Worm (Caenorhabditis elegans) whole organism, mixed stage, embryonic: Measurements from ENCODE around the gene ZK757.2.
A peak's percentile ranks its signal among the peaks of the same experiment; 100 is the strongest.

Experiments
- blmp-1 ChIP-seq: fragments of 150-350 bp; optimal IDR thresholded peaks from 2 replicates; lab custom pipeline; 2014; ENCODE audit warnings: missing biosample characterization, missing genetic modification characterization
- ceh-39 ChIP-seq: fragments of 150-350 bp; optimal IDR thresholded peaks from 2 replicates; lab custom pipeline; 2014; ENCODE audit warnings: missing biosample characterization, missing genetic modification characterization
- ceh-43 ChIP-seq: fragments of 200-800 bp; sonication (Bioruptor generic); optimal IDR thresholded peaks from 2 replicates; lab custom pipeline; 2018; ENCODE audit warnings: mild to moderate bottlenecking, missing genetic modification characterization, moderate library complexity, missing compliant biosample characterization
- ces-1 ChIP-seq: fragments of 150-350 bp; optimal IDR thresholded peaks from 2 replicates; lab custom pipeline; 2014; ENCODE audit warnings: missing biosample characterization, missing genetic modification reagents, missing genetic modification characterization
- cnd-1 ChIP-seq: fragments of 200-800 bp; sonication (Bioruptor generic); optimal IDR thresholded peaks from 2 replicates; lab custom pipeline; 2018; ENCODE audit warnings: mild to moderate bottlenecking, missing genetic modification characterization, missing compliant biosample characterization
- drap-1 ChIP-seq: fragments of 200-800 bp; sonication (Bioruptor generic); optimal IDR thresholded peaks from 3 replicates; lab custom pipeline; 2018; ENCODE audit warnings: mild to moderate bottlenecking, missing genetic modification characterization, missing compliant biosample characterization
- elt-1 ChIP-seq: sonication (generic microtip); optimal IDR thresholded peaks from 2 replicates; lab custom pipeline; 2017; ENCODE audit warnings: missing genetic modification characterization, mild to moderate bottlenecking, missing compliant biosample characterization, antibody characterized with exemption, moderate library complexity, borderline replicate concordance; ENCODE audit not compliant: insufficient read depth
- hlh-1 ChIP-seq: fragments of 150-350 bp; optimal IDR thresholded peaks from 2 replicates; lab custom pipeline; 2014; ENCODE audit warnings: missing biosample characterization, missing genetic modification reagents, missing genetic modification characterization
- lin-13 ChIP-seq: fragments of 150-350 bp; optimal IDR thresholded peaks from 2 replicates; lab custom pipeline; 2014; ENCODE audit warnings: missing biosample characterization, missing genetic modification characterization
- lsy-2 ChIP-seq: fragments of 150-350 bp; optimal IDR thresholded peaks from 2 replicates; lab custom pipeline; 2014; ENCODE audit warnings: missing biosample characterization, missing genetic modification characterization
- mab-5 ChIP-seq: fragments of 150-350 bp; optimal IDR thresholded peaks from 2 replicates; lab custom pipeline; 2014; ENCODE audit warnings: missing biosample characterization, missing genetic modification characterization
- mep-1 ChIP-seq: fragments of 150-350 bp; optimal IDR thresholded peaks from 2 replicates; lab custom pipeline; 2017; ENCODE audit warnings: missing biosample characterization, missing genetic modification reagents, missing genetic modification characterization, inconsistent platforms
- mls-2 ChIP-seq: sonication (generic microtip); optimal IDR thresholded peaks from 2 replicates; lab custom pipeline; 2016; ENCODE audit warnings: mild to moderate bottlenecking, missing genetic modification characterization, moderate library complexity, missing compliant biosample characterization
- nhr-12 ChIP-seq: fragments of 150-350 bp; optimal IDR thresholded peaks from 2 replicates; lab custom pipeline; 2014; ENCODE audit warnings: missing biosample characterization, missing genetic modification characterization
- nhr-2 ChIP-seq: fragments of 150-350 bp; optimal IDR thresholded peaks from 2 replicates; lab custom pipeline; 2014; ENCODE audit warnings: missing biosample characterization, missing genetic modification characterization
- nhr-237 ChIP-seq: fragments of 150-350 bp; optimal IDR thresholded peaks from 2 replicates; lab custom pipeline; 2014; ENCODE audit warnings: missing biosample characterization, missing genetic modification characterization
- nhr-28 ChIP-seq: fragments of 150-350 bp; optimal IDR thresholded peaks from 2 replicates; lab custom pipeline; 2014; ENCODE audit warnings: missing biosample characterization, missing genetic modification characterization
- nhr-76 ChIP-seq: sonication (generic microtip); optimal IDR thresholded peaks from 2 replicates; lab custom pipeline; 2017; ENCODE audit warnings: missing biosample characterization, missing genetic modification characterization
- pha-4 ChIP-seq: fragments of 150-350 bp; optimal IDR thresholded peaks from 2 replicates; lab custom pipeline; 2018; ENCODE audit warnings: missing biosample characterization, missing genetic modification reagents, missing genetic modification characterization
- snpc-4 ChIP-seq: fragments of 150-350 bp; optimal IDR thresholded peaks from 2 replicates; lab custom pipeline; 2014; ENCODE audit warnings: missing biosample characterization, missing genetic modification characterization
- sptf-1 ChIP-seq: sonication (generic microtip); optimal IDR thresholded peaks from 2 replicates; lab custom pipeline; 2017; ENCODE audit warnings: mild to moderate bottlenecking, missing genetic modification characterization, moderate library complexity, missing compliant biosample characterization
- tbx-8 ChIP-seq: fragments of 200-800 bp; sonication (Bioruptor generic); optimal IDR thresholded peaks from 2 replicates; lab custom pipeline; 2018; ENCODE audit warnings: mild to moderate bottlenecking, missing genetic modification characterization, moderate library complexity, missing compliant biosample characterization
- unc-120 ChIP-seq: sonication (generic microtip); optimal IDR thresholded peaks from 2 replicates; lab custom pipeline; 2017; ENCODE audit warnings: missing genetic modification characterization, missing compliant biosample characterization; ENCODE audit not compliant: poor library complexity, severe bottlenecking
- unc-62 ChIP-seq: fragments of 150-350 bp; optimal IDR thresholded peaks from 2 replicates; lab custom pipeline; 2014; ENCODE audit warnings: missing biosample characterization, missing genetic modification reagents, missing genetic modification characterization
- zip-8 ChIP-seq: fragments of 150-350 bp; optimal IDR thresholded peaks from 2 replicates; lab custom pipeline; 2014; ENCODE audit warnings: missing biosample characterization, missing genetic modification characterization
- ztf-11 ChIP-seq: fragments of 150-350 bp; optimal IDR thresholded peaks from 2 replicates; lab custom pipeline; 2014; ENCODE audit warnings: missing biosample characterization, missing genetic modification characterization

The ZK757.2 gene

DNA sequence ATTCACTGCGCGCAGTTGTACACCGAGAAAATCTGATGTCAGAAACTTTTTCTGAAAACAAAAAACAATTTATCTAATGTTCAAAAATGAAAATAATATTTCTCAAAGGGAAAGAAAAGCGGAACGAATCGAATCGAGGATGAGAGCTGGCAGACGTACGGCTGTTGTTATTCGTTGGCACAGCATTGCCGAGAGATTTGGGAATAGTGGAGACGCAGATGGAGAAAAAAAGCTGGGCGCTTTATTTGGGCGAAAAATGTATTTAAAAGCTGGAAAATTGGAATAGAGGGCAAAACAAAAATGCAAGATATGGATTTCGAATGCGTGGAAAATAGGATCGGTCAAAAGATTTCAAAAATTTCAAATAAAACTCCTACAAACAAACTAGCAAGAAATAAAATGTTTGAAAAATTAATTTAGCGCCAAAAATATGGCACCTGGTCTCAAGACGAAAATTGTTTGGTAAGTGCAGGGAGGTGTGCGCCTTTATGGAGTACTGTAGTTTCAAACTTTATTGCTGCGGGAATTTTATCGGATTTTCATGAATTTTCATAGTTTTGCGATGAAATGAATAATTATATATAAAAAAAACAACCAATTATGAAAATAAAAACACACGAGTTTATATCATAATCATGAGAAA is 19.5 kb downstream of the ZK757.2 start, which contains the start of gene gpdh-2:
gpdh-2 (minus strand) TSS at position 51 of the 643 bp plus-strand sequence.
- TF ChIP-seq nhr-76 (tag; lab: Kevin White, UChicago) (no peak), hlh-1 (tag; lab: Kevin White, UChicago) (peak; percentile 48), tbx-8 (GFP tag; lab: Kevin White, UChicago) (no peak), unc-120 (tag; lab: Kevin White, UChicago) (peak; percentile 53), nhr-2 (no peak)
- TF ChIP-seq, all 35 proteins: peak for 2

DNA sequence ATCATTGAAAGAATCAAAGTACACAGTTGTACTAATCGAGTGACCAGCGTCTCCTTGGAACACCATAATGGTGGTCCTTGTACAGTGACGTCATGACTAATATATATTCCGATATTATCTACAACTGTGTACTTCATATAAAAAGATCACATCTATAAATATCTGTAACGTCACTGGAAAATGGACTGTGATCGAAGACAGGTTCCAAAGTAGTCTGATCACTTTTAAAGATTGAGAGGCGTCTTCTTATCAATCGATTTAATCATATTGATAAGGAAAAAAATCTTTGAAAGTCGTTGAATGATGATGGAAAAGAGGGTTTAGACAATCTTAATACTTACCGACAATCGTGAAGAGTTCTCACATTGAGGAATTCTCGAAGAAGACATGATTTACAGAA is 20.7 kb downstream of the ZK757.2 start:
- TF ChIP-seq snpc-4 (no peak), unc-62 (no peak), blmp-1 (tag; lab: Kevin White, UChicago) (no peak), elt-1 (tag; lab: Kevin White, UChicago) (peak; percentile 95)
- TF ChIP-seq, all 35 proteins: peak for 1

ce11 chrIII:9857110-9857509 is 21.6 kb downstream of the ZK757.2 start:
- no peak for TF ChIP-seq mls-2 (tag; lab: Kevin White, UChicago)

DNA sequence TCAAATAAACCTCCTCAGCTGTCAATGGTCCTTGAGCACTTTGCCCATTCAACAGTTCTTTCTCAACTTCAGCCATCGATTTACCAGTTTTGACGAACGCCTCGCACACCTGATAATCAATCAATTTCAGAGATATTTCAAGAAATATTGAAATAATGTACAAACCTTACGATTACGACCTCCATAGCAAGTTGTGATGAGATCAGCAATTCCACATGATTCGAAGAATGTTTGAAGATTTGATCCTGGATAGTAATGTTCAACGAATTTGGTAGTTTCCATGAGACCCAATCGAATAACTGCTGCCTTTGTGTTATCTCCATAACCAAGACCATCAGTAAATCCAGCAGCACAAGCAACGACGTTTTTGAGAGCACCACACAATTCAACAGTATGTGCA is 23.8 kb downstream of the ZK757.2 start:
- TF ChIP-seq drap-1 (GFP tag; lab: Kevin White, UChicago) (no peak), lin-13 (tag; lab: Kevin White, UChicago) (no peak), tbx-8 (GFP tag; lab: Kevin White, UChicago) (no peak), pha-4 (tag; lab: Kevin White, UChicago) (no peak), sptf-1 (tag; lab: Kevin White, UChicago) (no peak), ces-1 (GFP tag; lab: Kevin White, UChicago) (no peak), blmp-1 (tag; lab: Kevin White, UChicago) (no peak), lsy-2 (tag; lab: Kevin White, UChicago) (no peak), nhr-237 (no peak), mep-1 (no peak), mls-2 (tag; lab: Kevin White, UChicago) (no peak), mab-5 (tag; lab: Kevin White, UChicago) (no peak), zip-8 (tag; lab: Kevin White, UChicago) (no peak)

ce11 chrIII:9853667-9854620 is 24.8 kb downstream of the ZK757.2 start:
- peak; percentile 1 for TF ChIP-seq sptf-1 (tag; lab: Kevin White, UChicago)
- peak; percentile 75 for TF ChIP-seq ceh-43
- no peak for TF ChIP-seq nhr-28
- no peak for TF ChIP-seq snpc-4
- no peak for TF ChIP-seq nhr-237

DNA sequence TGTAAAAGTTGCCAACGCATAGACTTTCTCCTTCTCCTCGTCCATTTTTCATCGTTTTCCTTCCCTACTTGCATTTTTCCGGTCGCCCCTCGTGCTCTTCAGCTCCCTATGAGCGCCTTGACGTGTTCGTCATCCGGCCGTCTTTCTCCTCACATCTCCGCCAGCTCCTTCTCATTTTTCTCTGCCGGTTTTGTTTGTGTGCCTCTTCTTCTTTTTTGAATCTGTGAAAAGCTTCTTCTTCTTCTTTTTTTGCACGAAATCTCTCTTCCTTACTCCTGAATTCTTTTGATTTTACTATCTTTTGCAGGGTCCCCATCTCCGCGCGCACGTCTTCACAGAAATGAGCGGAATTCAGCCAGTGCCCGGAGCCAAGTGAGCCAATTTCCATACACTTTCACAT is 27.2 kb downstream of the ZK757.2 start, which contains the start of gene K11H3.3:
K11H3.3 (plus strand) TSS at position 308 of the 400 bp plus-strand sequence.
- no peak for TF ChIP-seq ceh-39 (tag; lab: Kevin White, UChicago)
- TF ChIP-seq lsy-2 (tag; lab: Kevin White, UChicago) = no peak
- no peak for TF ChIP-seq drap-1 (GFP tag; lab: Kevin White, UChicago)
- TF ChIP-seq zip-8 (tag; lab: Kevin White, UChicago) = no peak
- no peak for TF ChIP-seq elt-1 (tag; lab: Kevin White, UChicago)
- TF ChIP-seq mep-1 = no peak
- no peak for TF ChIP-seq cnd-1 (tag; lab: Kevin White, UChicago)
- TF ChIP-seq blmp-1 (tag; lab: Kevin White, UChicago) = no peak
- TF ChIP-seq nhr-12 (tag; lab: Kevin White, UChicago) = no peak

DNA sequence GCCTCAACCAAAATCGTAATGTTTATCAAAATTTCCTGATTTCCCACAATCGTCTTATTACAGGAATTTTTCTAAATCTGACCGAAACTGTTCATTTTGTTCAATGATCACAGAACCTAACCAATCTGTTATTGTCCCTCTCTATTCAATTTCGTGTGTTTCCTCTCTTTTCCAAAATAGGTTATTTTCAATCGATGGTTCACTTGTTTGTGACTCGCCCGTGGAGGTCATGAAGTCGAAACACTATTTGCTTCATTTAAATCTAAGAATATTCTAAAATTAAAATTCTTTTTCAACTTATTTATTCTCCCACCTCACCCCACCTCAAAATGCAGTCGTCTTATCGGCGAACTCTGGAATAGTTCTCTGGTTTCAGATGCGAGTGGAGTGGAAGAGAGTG is 27.9 kb downstream of the ZK757.2 start:
- no peak for TF ChIP-seq ztf-11 (tag; lab: Kevin White, UChicago)
